Worm (Caenorhabditis elegans): ENCODE results near the gene clk-2.
"Not testable (repeated sequence)": the region's sequence is repeated elsewhere in the genome, so short reads cannot be mapped to it uniquely, and the experiment has no call there.

Gene clk-2

ce11 chrIII:7468980-7469379, 49.3 kb downstream of the clk-2 start, which contains the start of gene H14A12.5:
Gene H14A12.5 (minus strand): TSS chrIII:7469080.
- not testable (repeated sequence) for TF ChIP-seq mep-1 (tag; optimal IDR thresholded peaks at IDR 0.05); dve-1 (tag; optimal IDR thresholded peaks at IDR 0.05; ENCODE audit: insufficient read depth); aly-2 (tag; optimal IDR thresholded peaks at IDR 0.05)

ce11 chrIII:7465347-7465746, 53.0 kb downstream of the clk-2 start, which contains the start of gene fum-1:
Gene fum-1 (plus strand): TSS chrIII:7465605.
- TF ChIP-seq snpc-1.2 (GFP tag; IDR thresholded peaks at IDR 0.05) = no peak
- peak; percentile 97 for TF ChIP-seq aha-1 (tag)
- peak; percentile 30 for TF ChIP-seq lin-13 (GFP tag; optimal IDR thresholded peaks at IDR 0.05)
- peak; percentile 69 for TF ChIP-seq nhr-25 (tag; optimal IDR thresholded peaks at IDR 0.05; ENCODE audit: borderline replicate concordance, insufficient read depth)
- TF ChIP-seq mes-2 (tag; optimal IDR thresholded peaks at IDR 0.05; ENCODE audit: poor library complexity, severe bottlenecking) = peak; percentile 55
- peak in 1 of 2 experiments; percentile 6 for TF ChIP-seq daf-16 (GFP tag; optimal IDR thresholded peaks at IDR 0.05)
- peak; percentile 31 for TF ChIP-seq daf-16 (tag; optimal IDR thresholded peaks at IDR 0.05)
- peak; percentile 69 for TF ChIP-seq hlh-30 (tag; optimal IDR thresholded peaks at IDR 0.05; ENCODE audit: insufficient read depth)
- no peak for TF ChIP-seq dmd-8 (GFP tag; IDR thresholded peaks at IDR 0.05)
- TF ChIP-seq lin-38 (GFP tag; IDR thresholded peaks at IDR 0.05) = peak; percentile 70
- peak; percentile 49 for TF ChIP-seq duxl-1 (tag; optimal IDR thresholded peaks at IDR 0.05; ENCODE audit: poor library complexity)
- TF ChIP-seq mep-1 (tag; optimal IDR thresholded peaks at IDR 0.05) = peak; percentile 62
- TF ChIP-seq T20F7.1 (GFP tag; optimal IDR thresholded peaks at IDR 0.05) = peak; percentile 10
- TF ChIP-seq lsy-2 (tag; optimal IDR thresholded peaks at IDR 0.05) = peak in 1 of 2 experiments; percentile 82
- TF ChIP-seq unc-39 (tag; optimal IDR thresholded peaks at IDR 0.05) = no peak
- TF ChIP-seq arid-1 (GFP tag; conservative IDR thresholded peaks at IDR 0.05) = no peak
- no peak for TF ChIP-seq lin-39 (tag; optimal IDR thresholded peaks at IDR 0.05)
- no peak for TF ChIP-seq F10B5.3 (tag; optimal IDR thresholded peaks at IDR 0.05)
- TF ChIP-seq madf-9 (GFP tag; conservative IDR thresholded peaks at IDR 0.05) = 0 out of 2 replicates have a peak, but pooled peaks have one; percentile 19
- peak; percentile 33 for TF ChIP-seq rbr-2 (tag; optimal IDR thresholded peaks at IDR 0.05)
- TF ChIP-seq T26A8.4 (GFP tag; IDR thresholded peaks at IDR 0.05) = no peak; the same call in 1 of the 2 replicates
- 0 out of 2 replicates have a peak, but pooled peaks have one; percentile 46 for TF ChIP-seq hmg-1.1 (GFP tag; IDR thresholded peaks at IDR 0.05)
- no peak for TF ChIP-seq lim-7 (GFP tag; IDR thresholded peaks at IDR 0.05)
- TF ChIP-seq nhr-48 (tag; optimal IDR thresholded peaks at IDR 0.05) = no peak
- TF ChIP-seq dmd-6 (GFP tag; IDR thresholded peaks at IDR 0.05) = peak; percentile 60
- TF ChIP-seq nhr-6 (tag; optimal IDR thresholded peaks at IDR 0.05) = peak; percentile 7
- no peak for TF ChIP-seq mxl-2 (GFP tag; conservative IDR thresholded peaks at IDR 0.05)
- TF ChIP-seq mxl-3 (GFP tag; optimal IDR thresholded peaks at IDR 0.05) = peak; percentile 69
- TF ChIP-seq F37D6.2 (tag; optimal IDR thresholded peaks at IDR 0.05) = no peak
- TF ChIP-seq pqm-1 (tag; optimal IDR thresholded peaks at IDR 0.05) = no peak
- TF ChIP-seq unc-130 (GFP tag; optimal IDR thresholded peaks at IDR 0.05) = no peak
- no peak for TF ChIP-seq nhr-10 (tag; optimal IDR thresholded peaks at IDR 0.05)
- no peak for TF ChIP-seq vab-7 (GFP tag; IDR thresholded peaks at IDR 0.05)
- peak; percentile 78 for TF ChIP-seq ama-1 (optimal IDR thresholded peaks at IDR 0.05)
- TF ChIP-seq spr-3 (GFP tag; optimal IDR thresholded peaks at IDR 0.05) = peak; percentile 31
- peak; percentile 18 for TF ChIP-seq nhr-102 (tag; optimal IDR thresholded peaks at IDR 0.05)
- peak in 1 of 2 experiments; percentile 56 for TF ChIP-seq hif-1 (tag; optimal IDR thresholded peaks at IDR 0.05)
- TF ChIP-seq dve-1 (tag; optimal IDR thresholded peaks at IDR 0.05; ENCODE audit: insufficient read depth) = peak; percentile 63
- TF ChIP-seq mdt-29 (GFP tag; IDR thresholded peaks at IDR 0.05) = 0 out of 2 replicates have a peak, but pooled peaks have one; percentile 19
- TF ChIP-seq daf-12 (tag; optimal IDR thresholded peaks at IDR 0.05) = no peak
- peak; percentile 49 for TF ChIP-seq dpl-1 (GFP tag; optimal IDR thresholded peaks at IDR 0.05)
- no peak for TF ChIP-seq ceh-44 (GFP tag; IDR thresholded peaks at IDR 0.05)
- TF ChIP-seq mdl-1 (tag; optimal IDR thresholded peaks at IDR 0.05) = peak; percentile 40 to 91
- no peak for TF ChIP-seq ces-1 (GFP tag; optimal IDR thresholded peaks at IDR 0.05)
- TF ChIP-seq nhr-28 (tag; optimal IDR thresholded peaks at IDR 0.05) = peak; percentile 54
- TF ChIP-seq hlh-11 (tag; optimal IDR thresholded peaks at IDR 0.05) = peak; percentile 43
- TF ChIP-seq gei-8 (GFP tag; optimal IDR thresholded peaks at IDR 0.05) = peak; percentile 21

All from whole organism, L4 larva.